Worm (Caenorhabditis elegans): ENCODE measurements around the gene T07F8.4.

The T07F8.4 gene

DNA sequence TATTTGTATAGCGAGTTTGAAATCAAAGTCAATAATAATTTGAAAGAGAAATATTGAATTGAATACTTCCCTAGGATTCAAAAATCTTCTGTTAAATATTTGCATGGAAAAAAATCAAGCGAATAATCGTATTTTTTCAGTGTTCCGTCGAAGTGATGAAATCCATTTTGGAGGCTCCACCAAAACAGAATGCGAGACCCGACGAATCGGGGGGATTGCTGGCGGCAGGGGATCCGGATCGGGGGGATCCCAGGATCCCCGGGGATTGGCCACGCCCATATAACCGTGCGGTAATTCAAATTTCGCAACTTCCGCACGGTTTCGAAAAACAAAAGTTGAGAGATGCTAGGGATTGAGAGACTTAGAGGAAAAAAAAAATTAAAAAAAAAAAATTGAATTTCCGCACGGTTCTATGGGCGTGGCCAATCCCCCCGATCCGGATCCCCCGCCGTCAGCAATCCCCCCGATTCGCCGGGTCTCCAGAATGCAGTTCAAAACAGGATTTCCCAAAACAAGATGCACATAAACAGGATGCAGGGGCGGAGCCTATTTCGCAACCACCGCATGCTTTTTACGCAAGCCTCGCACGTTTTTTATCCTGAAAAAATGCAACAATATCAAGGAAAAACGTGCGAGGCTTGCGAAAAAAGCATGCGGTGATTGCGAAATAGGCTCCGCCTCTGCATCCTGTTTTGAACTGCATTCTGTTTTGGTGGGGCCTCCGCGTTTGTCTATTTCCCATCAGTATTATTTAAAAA, 9.0 kb downstream of the T07F8.4 start, which contains the start of gene F10E7.11:
Gene F10E7.11 (minus strand): TSS at position 232 of the 758 bp plus-strand sequence.
- TF ChIP-seq nhr-71 (tag; optimal IDR thresholded peaks at IDR 0.05) (peak; percentile 19), ztf-4 (tag; optimal IDR thresholded peaks at IDR 0.05) (no peak), C04F5.9 (tag; optimal IDR thresholded peaks at IDR 0.05) (no peak), nhr-47 (tag; optimal IDR thresholded peaks at IDR 0.05) (peak; percentile 55), ztf-11 (tag; optimal IDR thresholded peaks at IDR 0.05) (no peak), lin-39 (tag; optimal IDR thresholded peaks at IDR 0.05) (no peak), unc-30 (tag; optimal IDR thresholded peaks at IDR 0.05) (no peak), aha-1 (tag; optimal IDR thresholded peaks at IDR 0.05) (no peak), swsn-7 (tag; optimal IDR thresholded peaks at IDR 0.05) (peak; percentile 16), fkh-8 (tag; optimal IDR thresholded peaks at IDR 0.05) (no peak), nhr-85 (tag) (peak; percentile 40), alr-1 (tag; optimal IDR thresholded peaks at IDR 0.05; ENCODE audit: borderline replicate concordance) (no peak), unc-86 (tag; optimal IDR thresholded peaks at IDR 0.05) (peak; percentile 37), hpl-2 (GFP tag; optimal IDR thresholded peaks at IDR 0.05) (no peak), egl-13 (tag; optimal IDR thresholded peaks at IDR 0.05) (peak; percentile 38), efl-1 (optimal IDR thresholded peaks at IDR 0.05) (peak in 1 of 2 experiments; percentile 6), efl-1 (GFP tag; optimal IDR thresholded peaks at IDR 0.05 in 1 of 2) (peak in 1 of 2 experiments; percentile 82), elt-3 (tag; optimal IDR thresholded peaks at IDR 0.05) (no peak), aly-2 (tag; optimal IDR thresholded peaks at IDR 0.05) (no peak), xbp-1 (tag; optimal IDR thresholded peaks at IDR 0.05) (no peak), lsy-2 (tag; optimal IDR thresholded peaks at IDR 0.05) (peak; percentile 14 to 41), ceh-82 (tag; optimal IDR thresholded peaks at IDR 0.05) (peak in 1 of 3 experiments; percentile 11), unc-62 (GFP tag; optimal IDR thresholded peaks at IDR 0.05) (no peak), vab-15 (tag; optimal IDR thresholded peaks at IDR 0.05) (no peak), dpl-1 (GFP tag; optimal IDR thresholded peaks at IDR 0.05) (peak in 1 of 3 experiments; percentile 15), jun-1 (tag; optimal IDR thresholded peaks at IDR 0.05) (no peak), ces-1 (GFP tag; optimal IDR thresholded peaks at IDR 0.05) (no peak), dsc-1 (tag; optimal IDR thresholded peaks at IDR 0.05) (peak; percentile 38), unc-98 (GFP tag; IDR thresholded peaks at IDR 0.05) (no peak), nhr-19 (GFP tag; conservative IDR thresholded peaks at IDR 0.05) (peak; percentile 24; the same call in 1 of the 2 replicates), sptf-1 (tag; optimal IDR thresholded peaks at IDR 0.05) (no peak), lin-15B (tag; optimal IDR thresholded peaks at IDR 0.05) (peak; percentile 11)

DNA sequence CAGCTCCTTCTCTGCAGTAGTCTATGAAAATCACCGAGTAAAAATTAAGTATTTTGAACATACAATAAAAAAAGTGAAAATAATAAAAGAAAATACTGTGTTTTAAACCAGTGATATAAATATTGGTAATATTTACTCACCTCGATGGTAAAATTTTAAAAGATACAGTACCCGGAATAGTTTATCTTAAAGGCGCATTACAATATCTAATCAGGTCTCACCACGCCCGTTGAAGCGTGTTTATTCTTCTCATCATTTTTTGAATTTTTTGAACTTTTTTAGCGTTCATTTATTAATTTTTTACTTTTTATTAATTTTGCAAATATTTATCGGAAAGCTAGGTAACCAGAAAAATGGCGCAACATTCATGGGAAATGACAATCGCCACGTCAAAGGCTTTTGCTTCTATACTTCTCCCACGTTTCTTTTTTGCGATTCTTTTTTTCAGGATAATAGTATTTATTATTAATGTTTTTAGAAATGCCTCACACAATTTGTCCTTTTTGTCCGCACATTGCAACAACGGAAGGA, 10.0 kb downstream of the T07F8.4 start, which contains the start of gene F10E7.2:
Gene F10E7.2 (plus strand): TSS at position 481 of the 531 bp plus-strand sequence.
- TF ChIP-seq lsy-2 (tag; optimal IDR thresholded peaks at IDR 0.05): no peak

DNA sequence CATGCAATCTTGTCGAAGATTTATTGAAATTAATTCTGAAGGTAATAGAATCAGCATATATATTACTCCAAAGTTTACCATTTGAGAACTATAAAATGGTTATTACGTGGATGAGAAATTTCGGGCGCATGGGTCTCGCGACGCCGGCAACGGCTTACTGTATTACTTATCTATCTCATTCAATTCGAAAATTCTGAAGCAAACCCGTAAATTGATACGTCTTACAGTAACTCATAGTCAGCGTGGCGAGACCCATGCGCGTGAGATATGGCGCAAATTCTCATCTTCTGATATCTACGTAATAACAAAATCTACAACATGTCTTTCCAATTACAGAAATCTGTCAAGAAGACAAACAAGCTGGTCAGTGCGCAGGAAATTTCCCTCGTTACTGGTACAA, 12.3 kb downstream of the T07F8.4 start:
- TF ChIP-seq egl-27 (tag; optimal IDR thresholded peaks at IDR 0.05) (no peak), ztf-11 (tag; optimal IDR thresholded peaks at IDR 0.05) (no peak), lin-35 (GFP tag; optimal IDR thresholded peaks at IDR 0.05) (no peak), fos-1 (tag; optimal IDR thresholded peaks at IDR 0.05) (no peak), xbp-1 (tag; optimal IDR thresholded peaks at IDR 0.05) (no peak), efl-1 (optimal IDR thresholded peaks at IDR 0.05) (no peak), efl-1 (GFP tag; optimal IDR thresholded peaks at IDR 0.05 in 1 of 2) (no peak), skn-1 (tag; optimal IDR thresholded peaks at IDR 0.05) (no peak), hpl-2 (GFP tag; optimal IDR thresholded peaks at IDR 0.05) (no peak), fkh-8 (tag; optimal IDR thresholded peaks at IDR 0.05) (no peak), ceh-82 (tag; optimal IDR thresholded peaks at IDR 0.05) (no peak), aha-1 (tag; optimal IDR thresholded peaks at IDR 0.05) (no peak), sox-4 (tag; optimal IDR thresholded peaks at IDR 0.05) (no peak), ces-1 (GFP tag; optimal IDR thresholded peaks at IDR 0.05) (no peak), nhr-237 (tag; optimal IDR thresholded peaks at IDR 0.05) (no peak), unc-130 (tag; optimal IDR thresholded peaks at IDR 0.05) (no peak), hlh-4 (tag; optimal IDR thresholded peaks at IDR 0.05) (no peak), sup-37 (GFP tag; optimal IDR thresholded peaks at IDR 0.05) (no peak), unc-30 (tag; optimal IDR thresholded peaks at IDR 0.05) (no peak), nhr-90 (tag; optimal IDR thresholded peaks at IDR 0.05; ENCODE audit: poor library complexity) (no peak), elt-3 (tag; optimal IDR thresholded peaks at IDR 0.05) (no peak)

Data from whole organism, L1 larva.